Worm (Caenorhabditis elegans) whole organism, young adult: ENCODE measurements around the gene F20G2.6.

Source experiments
- B0035.1 ChIP-seq: sonication (generic microtip); optimal IDR thresholded peaks from 2 replicates; lab custom pipeline; 2016; ENCODE audit warnings: missing genetic modification characterization, mild to moderate bottlenecking, missing compliant biosample characterization, missing genotype, missing genetic modification reagents
- B0261.1 ChIP-seq: sonication (generic microtip); optimal IDR thresholded peaks from 2 replicates; lab custom pipeline; 2016; ENCODE audit warnings: mild to moderate bottlenecking, missing genetic modification characterization, moderate library complexity, missing compliant biosample characterization
- C06A6.2 ChIP-seq: fragments of 200-800 bp; sonication (Bioruptor generic); conservative IDR thresholded peaks from 2 replicates; pipeline ENCODE4 v1.3.6; 2022; ENCODE audit warnings: missing genetic modification characterization, missing compliant biosample characterization
- F10E7.11 ChIP-seq: sonication (generic microtip); optimal IDR thresholded peaks from 2 replicates; lab custom pipeline; 2017; ENCODE audit warnings: mild to moderate bottlenecking, missing genetic modification characterization, moderate library complexity, missing compliant biosample characterization
- F22D6.2 ChIP-seq: sonication (generic microtip); optimal IDR thresholded peaks from 2 replicates; lab custom pipeline; 2016; ENCODE audit warnings: mild to moderate bottlenecking, missing genetic modification characterization, missing compliant biosample characterization
- F23B12.7 ChIP-seq: sonication (generic microtip); optimal IDR thresholded peaks from 2 replicates; lab custom pipeline; 2017; ENCODE audit warnings: missing genetic modification characterization, mild to moderate bottlenecking, missing compliant biosample characterization, antibody characterized with exemption, moderate library complexity; ENCODE audit not compliant: insufficient read depth
- F37B4.10 ChIP-seq: fragments of 200-800 bp; sonication (Bioruptor generic); IDR thresholded peaks from 2 replicates; pipeline ENCODE4 v1.3.6; 2022; ENCODE audit warnings: missing genetic modification characterization, missing compliant biosample characterization
- F39B2.1 ChIP-seq: fragments of 200-800 bp; sonication (Bioruptor generic); IDR thresholded peaks from 2 replicates; pipeline ENCODE4 v1.3.6; 2022; ENCODE audit warnings: missing genetic modification reagents, missing genetic modification characterization, missing compliant biosample characterization
- F55B11.4 ChIP-seq: sonication (generic microtip); optimal IDR thresholded peaks from 2 replicates; lab custom pipeline; 2016; ENCODE audit warnings: missing compliant biosample characterization, missing genetic modification characterization, borderline replicate concordance; ENCODE audit not compliant: insufficient read depth
- F57C9.4 ChIP-seq: sonication (generic microtip); optimal IDR thresholded peaks from 2 replicates; lab custom pipeline; 2017; ENCODE audit warnings: mild to moderate bottlenecking, missing genetic modification characterization, missing compliant biosample characterization
- K11D2.4 ChIP-seq: fragments of 200-800 bp; sonication (Bioruptor generic); IDR thresholded peaks from 2 replicates; pipeline ENCODE4 v1.3.6; 2022; ENCODE audit warnings: missing genetic modification reagents, missing genetic modification characterization, missing compliant biosample characterization
- Y56A3A.18 ChIP-seq: fragments of 200-800 bp; sonication (Bioruptor generic); IDR thresholded peaks from 2 replicates; pipeline ENCODE4 v1.3.6; 2022; ENCODE audit warnings: missing genetic modification reagents, missing genetic modification characterization, missing compliant biosample characterization
- Y67H2A.10 ChIP-seq: fragments of 200-800 bp; sonication (Bioruptor generic); conservative IDR thresholded peaks from 2 replicates; pipeline ENCODE4 v1.3.6; 2022; ENCODE audit warnings: missing genetic modification reagents, missing genetic modification characterization, missing compliant biosample characterization
- Y79H2A.3 ChIP-seq: fragments of 200-800 bp; sonication (Bioruptor generic); conservative IDR thresholded peaks from 2 replicates; pipeline ENCODE4 v1.3.6; 2022; ENCODE audit warnings: missing genetic modification reagents, missing genetic modification characterization, missing compliant biosample characterization
- ZK185.1 ChIP-seq: sonication (generic microtip); optimal IDR thresholded peaks from 2 replicates; lab custom pipeline; 2016; ENCODE audit warnings: mild to moderate bottlenecking, missing genetic modification characterization, missing compliant biosample characterization; ENCODE audit not compliant: poor library complexity, severe bottlenecking
- ama-1 ChIP-seq, 3 experiments: fragments of 150-350 bp in 1 of 3; sonication (generic microtip) in 2 of 3; optimal IDR thresholded peaks; 2 replicates each; lab custom pipeline; 2014 to 2018; ENCODE audit warnings: missing biosample characterization in 2 of 3, missing genetic modification characterization in 2 of 3, missing genetic modification reagents in 2 of 3
- aptf-2 ChIP-seq: fragments of 200-800 bp; sonication (Bioruptor generic); conservative IDR thresholded peaks from 2 replicates; pipeline ENCODE4 v1.3.6; 2022; ENCODE audit warnings: missing genetic modification reagents, missing genetic modification characterization, missing compliant biosample characterization
- bed-2 ChIP-seq: fragments of 200-800 bp; sonication (Bioruptor generic); IDR thresholded peaks from 2 replicates; pipeline ENCODE4 v1.3.6; 2022; ENCODE audit warnings: missing genetic modification reagents, missing genetic modification characterization, missing compliant biosample characterization
- ceh-40 ChIP-seq: fragments of 200-800 bp; sonication (Bioruptor generic); IDR thresholded peaks from 2 replicates; pipeline ENCODE4 v1.3.6; 2022; ENCODE audit warnings: missing genetic modification characterization, missing compliant biosample characterization
- ceh-58 ChIP-seq: fragments of 200-800 bp; sonication (Bioruptor generic); IDR thresholded peaks from 2 replicates; pipeline ENCODE4 v1.3.6; 2022; ENCODE audit warnings: missing genetic modification characterization, missing compliant biosample characterization
- chd-7 ChIP-seq: sonication (generic microtip); optimal IDR thresholded peaks from 2 replicates; lab custom pipeline; 2016; ENCODE audit warnings: mild to moderate bottlenecking, missing genetic modification characterization, moderate library complexity, missing compliant biosample characterization
- dpff-1 ChIP-seq: sonication (generic microtip); optimal IDR thresholded peaks from 2 replicates; lab custom pipeline; 2017; ENCODE audit warnings: mild to moderate bottlenecking, missing genetic modification characterization, missing compliant biosample characterization
- efl-1 ChIP-seq: fragments of 150-350 bp; optimal IDR thresholded peaks from 2 replicates; lab custom pipeline; 2014; ENCODE audit warnings: missing biosample characterization, missing genetic modification reagents, missing genetic modification characterization
- egrh-3 ChIP-seq: fragments of 200-800 bp; sonication (Bioruptor generic); IDR thresholded peaks from 2 replicates; pipeline ENCODE4 v1.3.6; 2022; ENCODE audit warnings: missing genetic modification reagents, missing genetic modification characterization, missing compliant biosample characterization
- fkh-3 ChIP-seq: sonication (generic microtip); optimal IDR thresholded peaks from 2 replicates; lab custom pipeline; 2016; ENCODE audit warnings: mild to moderate bottlenecking, missing genetic modification characterization, missing compliant biosample characterization
- him-1 ChIP-seq: sonication (generic microtip); optimal IDR thresholded peaks from 2 replicates; lab custom pipeline; 2016; ENCODE audit warnings: missing genotype, missing genetic modification reagents, missing genetic modification characterization, missing compliant biosample characterization
- hlh-26 ChIP-seq: fragments of 200-800 bp; sonication (Bioruptor generic); conservative IDR thresholded peaks from 2 replicates; pipeline ENCODE4 v1.3.6; 2022; ENCODE audit warnings: missing genetic modification reagents, missing genetic modification characterization, missing compliant biosample characterization
- hmg-1.2 ChIP-seq: fragments of 200-800 bp; sonication (Bioruptor generic); IDR thresholded peaks from 2 replicates; pipeline ENCODE4 v1.3.6; 2022; ENCODE audit warnings: missing genetic modification reagents, missing genetic modification characterization, missing compliant biosample characterization
- hsf-1 ChIP-seq: fragments of 200-800 bp; sonication (Bioruptor generic); IDR thresholded peaks from 2 replicates; pipeline ENCODE4 v1.3.6; 2022; ENCODE audit warnings: missing genetic modification reagents, missing genetic modification characterization, missing compliant biosample characterization
- lag-1 ChIP-seq: fragments of 200-800 bp; sonication (Bioruptor generic); IDR thresholded peaks from 2 replicates; pipeline ENCODE4 v1.3.6; 2022; ENCODE audit warnings: missing genetic modification reagents, missing genetic modification characterization, missing compliant biosample characterization
- lin-54 ChIP-seq: fragments of 200-800 bp; sonication (Bioruptor generic); optimal IDR thresholded peaks from 2 replicates; lab custom pipeline; 2018; ENCODE audit warnings: mild to moderate bottlenecking, missing genetic modification characterization, missing compliant biosample characterization
- lir-1 ChIP-seq: fragments of 200-800 bp; sonication (Bioruptor generic); conservative IDR thresholded peaks from 2 replicates; pipeline ENCODE4 v1.3.6; 2022; ENCODE audit warnings: missing genetic modification reagents, missing genetic modification characterization, missing compliant biosample characterization
- mcd-1 ChIP-seq: fragments of 200-800 bp; sonication (Bioruptor generic); IDR thresholded peaks from 2 replicates; pipeline ENCODE4 v1.3.6; 2022; ENCODE audit warnings: missing genetic modification reagents, missing genetic modification characterization, missing compliant biosample characterization
- nfyb-1 ChIP-seq: fragments of 200-800 bp; sonication (Bioruptor generic); IDR thresholded peaks from 2 replicates; pipeline ENCODE4 v1.3.6; 2022; ENCODE audit warnings: missing genetic modification reagents, missing genetic modification characterization, missing compliant biosample characterization
- nhr-80 ChIP-seq: sonication (generic microtip); optimal IDR thresholded peaks from 2 replicates; lab custom pipeline; 2016; ENCODE audit warnings: missing genetic modification characterization, missing compliant biosample characterization
- pbrm-1 ChIP-seq: fragments of 200-800 bp; sonication (Bioruptor generic); IDR thresholded peaks from 2 replicates; pipeline ENCODE4 v1.3.6; 2022; ENCODE audit warnings: missing genetic modification reagents, missing genetic modification characterization, missing compliant biosample characterization
- rcor-1 ChIP-seq: fragments of 200-800 bp; sonication (Bioruptor generic); IDR thresholded peaks from 2 replicates; pipeline ENCODE4 v1.3.6; 2022; ENCODE audit warnings: missing genetic modification reagents, missing genetic modification characterization, missing compliant biosample characterization
- rec-8 ChIP-seq, 2 experiments: sonication (generic microtip); optimal IDR thresholded peaks; 2 replicates each; lab custom pipeline; 2016; ENCODE audit warnings: mild to moderate bottlenecking in 2 of 2, missing genetic modification characterization in 2 of 2, missing genetic modification reagents in 2 of 2, missing genotype in 2 of 2, missing biosample characterization in 1 of 2, missing compliant biosample characterization in 1 of 2, moderate library complexity in 1 of 2
- repo-1 ChIP-seq: sonication (generic microtip); optimal IDR thresholded peaks from 2 replicates; lab custom pipeline; 2017; ENCODE audit warnings: mild to moderate bottlenecking, missing genetic modification characterization, missing compliant biosample characterization
- snpc-3.4 ChIP-seq: sonication (generic microtip); optimal IDR thresholded peaks from 2 replicates; lab custom pipeline; 2017; ENCODE audit warnings: missing genetic modification characterization, mild to moderate bottlenecking, missing compliant biosample characterization, antibody characterized with exemption, moderate library complexity, missing genotype, missing genetic modification reagents
- snpc-4 ChIP-seq, 5 experiments: fragments of 150-350 bp in 1 of 5; sonication (generic microtip) in 4 of 5; optimal IDR thresholded peaks; 2 replicates each; lab custom pipeline; 2014 to 2018; ENCODE audit warnings: missing genetic modification characterization in 5 of 5, missing biosample characterization in 3 of 5, antibody characterized with exemption in 2 of 5, mild to moderate bottlenecking in 2 of 5, missing compliant biosample characterization in 2 of 5, missing genotype in 2 of 5, moderate library complexity in 2 of 5, missing genetic modification reagents in 1 of 5
- somi-1 ChIP-seq: fragments of 200-800 bp; sonication (Bioruptor generic); optimal IDR thresholded peaks from 2 replicates; lab custom pipeline; 2018; ENCODE audit warnings: mild to moderate bottlenecking, missing genetic modification characterization, missing compliant biosample characterization
- unc-130 ChIP-seq: sonication (generic microtip); optimal IDR thresholded peaks from 2 replicates; lab custom pipeline; 2016; ENCODE audit warnings: missing genetic modification reagents, missing genetic modification characterization, missing compliant biosample characterization
- ztf-25 ChIP-seq: fragments of 200-800 bp; sonication (Bioruptor generic); IDR thresholded peaks from 2 replicates; pipeline ENCODE4 v1.3.6; 2022; ENCODE audit warnings: missing genetic modification reagents, missing genetic modification characterization, missing compliant biosample characterization
- ztf-3 ChIP-seq: fragments of 200-800 bp; sonication (Bioruptor generic); optimal IDR thresholded peaks from 2 replicates; lab custom pipeline; 2018; ENCODE audit warnings: mild to moderate bottlenecking, missing genetic modification characterization, missing compliant biosample characterization

Gene F20G2.6

ce11 chrV:13762426-13763127 is at the start of gene F20G2.6:
F20G2.6 (plus strand) TSS chrV:13763077.
- no peak for TF ChIP-seq ztf-3 (GFP tag; lab: Kevin White, UChicago)
- no peak for TF ChIP-seq lir-1
- TF ChIP-seq F10E7.11 (tag; lab: Kevin White, UChicago): no peak
- TF ChIP-seq lag-1 (GFP tag; lab: Robert Waterston, UW): no peak
- TF ChIP-seq unc-130 (GFP tag; lab: Kevin White, UChicago): no peak
- no peak for TF ChIP-seq nfyb-1
- TF ChIP-seq ceh-40 (GFP tag; lab: Robert Waterston, UW): no peak
- no peak for TF ChIP-seq Y67H2A.10 (GFP tag; lab: Robert Waterston, UW)
- no peak for TF ChIP-seq nhr-80 (tag; lab: Kevin White, UChicago)
- no peak for TF ChIP-seq F55B11.4
- no peak for TF ChIP-seq aptf-2 (GFP tag; lab: Robert Waterston, UW)

- TF ChIP-seq hsf-1 (GFP tag; lab: Robert Waterston, UW) (no peak), lin-54 (GFP tag; lab: Kevin White, UChicago) (peak; percentile 58), F57C9.4 (no peak), fkh-3 (tag; lab: Kevin White, UChicago) (no peak), Y56A3A.18 (no peak), dpff-1 (tag; lab: Kevin White, UChicago) (no peak), repo-1 (tag; lab: Kevin White, UChicago) (no peak), ama-1 (optimal IDR thresholded peaks at IDR 0.05; lab: Kevin White, UChicago) (no peak), ama-1 (GFP tag; optimal IDR thresholded peaks at IDR 0.05; lab: Kevin White, UChicago) (no peak), rec-8 (tag; optimal IDR thresholded peaks at IDR 0.05; lab: Kevin White, UChicago) (peak in 1 of 2 experiments; percentile 24), ceh-58 (GFP tag; lab: Robert Waterston, UW) (no peak), Y79H2A.3 (GFP tag; lab: Robert Waterston, UW) (no peak), B0035.1 (tag; lab: Kevin White, UChicago) (no peak), chd-7 (tag; lab: Kevin White, UChicago) (no peak), unc-130 (GFP tag; lab: Kevin White, UChicago) (peak; percentile 15), C06A6.2 (GFP tag; lab: Robert Waterston, UW) (no peak), efl-1 (peak; percentile 27), snpc-3.4 (tag; lab: Kevin White, UChicago) (no peak), mcd-1 (GFP tag; lab: Robert Waterston, UW) (peak; percentile 94), rcor-1 (GFP tag; lab: Robert Waterston, UW) (0 out of 2 replicates have a peak, but pooled peaks have one; percentile 16), him-1 (peak; percentile 24), egrh-3 (no peak), K11D2.4 (GFP tag; lab: Robert Waterston, UW) (0 out of 2 replicates have a peak, but pooled peaks have one; percentile 28), hmg-1.2 (GFP tag; lab: Robert Waterston, UW) (peak; percentile 57), B0261.1 (tag; lab: Kevin White, UChicago) (no peak), F39B2.1 (no peak), snpc-4 (GFP tag; optimal IDR thresholded peaks at IDR 0.05; lab: Kevin White, UChicago) (no peak), snpc-4 (tag; optimal IDR thresholded peaks at IDR 0.05; lab: Kevin White, UChicago) (peak in 2 of 4 experiments; percentile 16 to 63), F23B12.7 (tag; lab: Kevin White, UChicago) (peak; percentile 68), ZK185.1 (peak; percentile 84), somi-1 (GFP tag; lab: Kevin White, UChicago) (peak; percentile 24), F37B4.10 (GFP tag; lab: Robert Waterston, UW) (no peak), bed-2 (GFP tag; lab: Robert Waterston, UW) (0 out of 2 replicates have a peak, but pooled peaks have one; percentile 44), hlh-26 (GFP tag; lab: Robert Waterston, UW) (no peak), pbrm-1 (peak; percentile 60; the same call in 1 of the 2 replicates), F22D6.2 (tag; lab: Kevin White, UChicago) (peak; percentile 23), ztf-25 (GFP tag; lab: Robert Waterston, UW) (0 out of 2 replicates have a peak, but pooled peaks have one; percentile 51)
Measured at ce11 chrV:13715223-13715686, 47.6 kb upstream of the F20G2.6 start, which contains the start of gene zipt-9. zipt-9 (minus strand) TSS chrV:13715273.
